Fruit fly (Drosophila melanogaster): ENCODE measurements around the gene wgn.
A peak's percentile ranks its signal among the peaks of the same experiment; 100 is the strongest.

wgn gene

DNA sequence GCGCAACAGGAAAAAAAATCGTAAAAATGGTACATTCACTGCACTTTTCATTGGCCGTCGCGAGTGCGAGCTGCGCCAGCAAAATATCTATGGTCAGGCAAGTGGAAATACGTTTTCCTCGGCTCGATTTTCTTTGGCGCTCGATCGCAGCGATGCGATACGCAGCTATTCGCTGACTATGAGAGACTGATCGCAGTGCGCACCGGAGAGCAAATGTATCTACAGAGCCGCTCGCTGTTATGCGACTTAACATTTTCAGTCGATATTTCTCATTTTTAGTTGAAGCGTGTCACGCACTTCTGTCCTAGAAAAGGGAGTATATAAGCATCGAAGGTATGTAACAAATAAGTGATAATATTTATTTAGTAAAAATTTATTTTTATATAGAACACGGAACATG lies at the start of gene wgn (continued):
- TF ChIP-seq tin (GFP tag; optimal IDR thresholded peaks at IDR 0.05) (no peak), CG14050 (GFP tag; IDR thresholded peaks at IDR 0.05) (no peak), onecut (GFP tag; IDR thresholded peaks at IDR 0.05) (no peak), CG17328 (GFP tag; IDR thresholded peaks at IDR 0.05) (no peak), CG15269 (tag; optimal IDR thresholded peaks at IDR 0.05) (no peak), Gsc (GFP tag; IDR thresholded peaks at IDR 0.05) (no peak), CG13624 (GFP tag; optimal IDR thresholded peaks at IDR 0.05) (no peak), croc (GFP tag; conservative IDR thresholded peaks at IDR 0.05) (no peak), CG42726 (GFP tag; IDR thresholded peaks at IDR 0.05; ENCODE audit: partially characterized antibody) (peak; percentile 46; the same call in 1 of the 2 replicates), Lim3 (GFP tag; IDR thresholded peaks at IDR 0.05) (no peak), Nf-YC (tag; optimal IDR thresholded peaks at IDR 0.05) (no peak), Antp (GFP tag; optimal IDR thresholded peaks at IDR 0.05) (no peak), fru (optimal IDR thresholded peaks at IDR 0.05) (no peak), zen2 (GFP tag; IDR thresholded peaks at IDR 0.05; ENCODE audit: partially characterized antibody) (peak; percentile 89), CG6683 (GFP tag; optimal IDR thresholded peaks at IDR 0.05) (no peak), CG4820 (GFP tag; optimal IDR thresholded peaks at IDR 0.05) (no peak), Hr51 (GFP tag; optimal IDR thresholded peaks at IDR 0.05) (no peak), CG32532 (GFP tag; IDR thresholded peaks at IDR 0.05) (peak; percentile 33; the same call in 1 of the 2 replicates), CG12659 (GFP tag; optimal IDR thresholded peaks at IDR 0.05) (no peak), dimm (GFP tag; IDR thresholded peaks at IDR 0.05) (no peak), CG17568 (GFP tag; optimal IDR thresholded peaks at IDR 0.05) (no peak), CG9797 (GFP tag; optimal IDR thresholded peaks at IDR 0.05) (no peak), CG11560 (tag; IDR thresholded peaks at IDR 0.05) (no peak), HmgD (GFP tag; optimal IDR thresholded peaks at IDR 0.05) (no peak), Nf-YA (GFP tag; IDR thresholded peaks at IDR 0.05) (no peak), CG30403 (GFP tag; optimal IDR thresholded peaks at IDR 0.05) (no peak), gcm (GFP tag; optimal IDR thresholded peaks at IDR 0.05) (no peak), luna (GFP tag; optimal IDR thresholded peaks at IDR 0.05) (no peak), CG8478 (optimal IDR thresholded peaks at IDR 0.05) (no peak), Rx (GFP tag; IDR thresholded peaks at IDR 0.05) (no peak), Doc3 (GFP tag; IDR thresholded peaks at IDR 0.05; ENCODE audit: partially characterized antibody) (peak; percentile 95), bbx (GFP tag; IDR thresholded peaks at IDR 0.05; ENCODE audit: partially characterized antibody) (peak; percentile 92), oc (tag; optimal IDR thresholded peaks at IDR 0.05) (no peak), HLH54F (GFP tag; optimal IDR thresholded peaks at IDR 0.05) (no peak), CG12299 (tag; optimal IDR thresholded peaks at IDR 0.05) (no peak), Taf1 (GFP tag; IDR thresholded peaks at IDR 0.05) (no peak), CG7271 (tag; optimal IDR thresholded peaks at IDR 0.05) (no peak), CG6791 (GFP tag; IDR thresholded peaks at IDR 0.05; ENCODE audit: partially characterized antibody) (peak; percentile 69), Xbp1 (GFP tag; optimal IDR thresholded peaks at IDR 0.05) (no peak), CG5180 (GFP tag; optimal IDR thresholded peaks at IDR 0.05) (no peak), gsb-n (tag; optimal IDR thresholded peaks at IDR 0.05) (no peak), Atf6 (GFP tag; IDR thresholded peaks at IDR 0.05) (no peak), grau (tag; optimal IDR thresholded peaks at IDR 0.05) (no peak), tna (GFP tag; IDR thresholded peaks at IDR 0.05; ENCODE audit: partially characterized antibody) (peak; percentile 24; the same call in 1 of the 2 replicates), cato (GFP tag; optimal IDR thresholded peaks at IDR 0.05; ENCODE audit: borderline replicate concordance) (no peak), Optix (GFP tag; IDR thresholded peaks at IDR 0.05) (no peak), chn (GFP tag; optimal IDR thresholded peaks at IDR 0.05) (no peak), kni (GFP tag; optimal IDR thresholded peaks at IDR 0.05) (no peak), B-H1 (GFP tag; IDR thresholded peaks at IDR 0.05) (no peak), Jarid2 (GFP tag; optimal IDR thresholded peaks at IDR 0.05) (peak; percentile 95), lilli (GFP tag; optimal IDR thresholded peaks at IDR 0.05) (no peak), CG8765 (GFP tag; IDR thresholded peaks at IDR 0.05) (no peak)
